Worm (Caenorhabditis elegans) whole organism, L2 larva: Measurements from ENCODE around the gene str-123.

Experiments
- Y55F3AM.14 ChIP-seq: fragments of 200-800 bp; sonication (Bioruptor generic); optimal IDR thresholded peaks from 2 replicates; lab custom pipeline; 2018; ENCODE audit warnings: mild to moderate bottlenecking, missing genetic modification characterization, missing compliant biosample characterization
- aly-2 ChIP-seq: fragments of 150-350 bp; optimal IDR thresholded peaks from 2 replicates; lab custom pipeline; 2014; ENCODE audit warnings: missing biosample characterization, missing genetic modification characterization
- ama-1 ChIP-seq: fragments of 150-350 bp; optimal IDR thresholded peaks from 2 replicates; lab custom pipeline; 2018; ENCODE audit warnings: inconsistent platforms
- ceh-82 ChIP-seq: fragments of 150-350 bp; optimal IDR thresholded peaks from 2 replicates; lab custom pipeline; 2014; ENCODE audit warnings: missing biosample characterization, missing genetic modification characterization
- egl-27 ChIP-seq: sonication (generic microtip); optimal IDR thresholded peaks from 3 replicates; lab custom pipeline; 2017; ENCODE audit warnings: missing biosample characterization, missing genetic modification reagents, missing genetic modification characterization
- elt-1 ChIP-seq: fragments of 150-350 bp; optimal IDR thresholded peaks from 2 replicates; lab custom pipeline; 2014; ENCODE audit warnings: missing biosample characterization, missing genetic modification characterization
- lin-39 ChIP-seq: fragments of 150-350 bp; optimal IDR thresholded peaks from 2 replicates; lab custom pipeline; 2014; ENCODE audit warnings: missing biosample characterization, missing genetic modification reagents, missing genetic modification characterization
- mdl-1 ChIP-seq, 2 experiments: fragments of 150-350 bp in 1 of 2; sonication (generic microtip) in 1 of 2; optimal IDR thresholded peaks; 2 replicates each; lab custom pipeline; 2017; ENCODE audit warnings: missing biosample characterization in 2 of 2, missing genetic modification characterization in 2 of 2
- nhr-11 ChIP-seq: fragments of 150-350 bp; optimal IDR thresholded peaks from 2 replicates; lab custom pipeline; 2014; ENCODE audit warnings: missing biosample characterization, missing genetic modification characterization
- snpc-4 ChIP-seq: fragments of 150-350 bp; optimal IDR thresholded peaks from 2 replicates; lab custom pipeline; 2014; ENCODE audit warnings: missing biosample characterization, missing genetic modification characterization

- no peak for TF ChIP-seq aly-2
- no peak for TF ChIP-seq nhr-11 (tag; lab: Kevin White, UChicago)
- no peak for TF ChIP-seq ama-1 (lab: Kevin White, UChicago)
- TF ChIP-seq lin-39 (tag; lab: Kevin White, UChicago), result no peak
- no peak for TF ChIP-seq egl-27 (tag; lab: Kevin White, UChicago)
- TF ChIP-seq mdl-1 (tag; optimal IDR thresholded peaks at IDR 0.05; lab: Kevin White, UChicago), result no peak
- no peak for TF ChIP-seq Y55F3AM.14 (GFP tag; lab: Kevin White, UChicago)
- no peak for TF ChIP-seq elt-1 (tag; lab: Kevin White, UChicago)
- TF ChIP-seq ceh-82, result no peak
- TF ChIP-seq snpc-4 (tag; lab: Kevin White, UChicago), result no peak
Measured at ce11 chrX:12806926-12807325, 16.8 kb downstream of the str-123 start.
